Worm (Caenorhabditis elegans): ENCODE results near the gene col-165.

Gene col-165

ce11 chrX:4307559-4308005 lies 45.8 kb upstream of the col-165 start (continued):
- TF ChIP-seq alr-1 (tag; optimal IDR thresholded peaks at IDR 0.05; ENCODE audit: borderline replicate concordance) (no peak), mdl-1 (tag; optimal IDR thresholded peaks at IDR 0.05) (no peak), nhr-85 (tag) (peak; percentile 73), swsn-7 (tag; optimal IDR thresholded peaks at IDR 0.05) (peak; percentile 48), fkh-4 (tag; optimal IDR thresholded peaks at IDR 0.05; ENCODE audit: borderline replicate concordance) (no peak), hpl-2 (GFP tag; optimal IDR thresholded peaks at IDR 0.05) (no peak), ztf-11 (tag; optimal IDR thresholded peaks at IDR 0.05) (no peak), egl-27 (tag; optimal IDR thresholded peaks at IDR 0.05) (no peak), ceh-63 (GFP tag; optimal IDR thresholded peaks at IDR 0.05) (no peak), sptf-1 (tag; optimal IDR thresholded peaks at IDR 0.05) (no peak), nhr-20 (tag; optimal IDR thresholded peaks at IDR 0.05) (peak; percentile 54), unc-130 (tag; optimal IDR thresholded peaks at IDR 0.05) (peak; percentile 35), xbp-1 (tag; optimal IDR thresholded peaks at IDR 0.05) (peak; percentile 45), ceh-82 (tag; optimal IDR thresholded peaks at IDR 0.05) (peak in 2 of 3 experiments; percentile 4 to 15), tbx-2 (tag; optimal IDR thresholded peaks at IDR 0.05) (peak; percentile 41), nhr-47 (tag; optimal IDR thresholded peaks at IDR 0.05) (peak; percentile 55), egl-13 (tag; optimal IDR thresholded peaks at IDR 0.05) (peak; percentile 15), nhr-237 (tag; optimal IDR thresholded peaks at IDR 0.05) (no peak), lin-15B (tag; optimal IDR thresholded peaks at IDR 0.05) (no peak), nhr-28 (tag; optimal IDR thresholded peaks at IDR 0.05) (no peak)

ce11 chrX:4311668-4312067 lies 41.8 kb upstream of the col-165 start, which contains the start of gene C52B9.8:
Gene C52B9.8 (minus strand): TSS chrX:4311768.
- no peak for TF ChIP-seq nhr-12 (tag; optimal IDR thresholded peaks at IDR 0.05)
- TF ChIP-seq fkh-8 (tag; optimal IDR thresholded peaks at IDR 0.05), result peak; percentile 16

- TF ChIP-seq lir-3 (tag; optimal IDR thresholded peaks at IDR 0.05; ENCODE audit: poor library complexity) (no peak), nhr-71 (tag; optimal IDR thresholded peaks at IDR 0.05) (peak; percentile 2), fkh-10 (GFP tag; optimal IDR thresholded peaks at IDR 0.05) (peak; percentile 95), rnt-1 (tag; optimal IDR thresholded peaks at IDR 0.05) (no peak), lin-14 (GFP tag; optimal IDR thresholded peaks at IDR 0.05) (peak; percentile 77), ces-1 (GFP tag; optimal IDR thresholded peaks at IDR 0.05) (peak; percentile 87), unc-86 (tag; optimal IDR thresholded peaks at IDR 0.05) (no peak), aly-2 (tag; optimal IDR thresholded peaks at IDR 0.05) (no peak)
Observed at ce11 chrX:4314939-4315338, 38.5 kb upstream of the col-165 start.

- TF ChIP-seq fkh-10 (GFP tag; optimal IDR thresholded peaks at IDR 0.05) (peak; percentile 75), ceh-8 (GFP tag; optimal IDR thresholded peaks at IDR 0.05) (no peak), efl-1 (optimal IDR thresholded peaks at IDR 0.05) (no peak), efl-1 (GFP tag; optimal IDR thresholded peaks at IDR 0.05 in 1 of 2) (peak in 1 of 2 experiments; percentile 2), lin-14 (GFP tag; optimal IDR thresholded peaks at IDR 0.05) (peak; percentile 29)
Observed at ce11 chrX:4317095-4317494, 36.3 kb upstream of the col-165 start.

ce11 chrX:4320563-4320962 lies 32.9 kb upstream of the col-165 start, which contains the start of gene dop-6:
Gene dop-6 (plus strand): TSS chrX:4320863.
- TF ChIP-seq elt-3 (tag; optimal IDR thresholded peaks at IDR 0.05) (no peak), ces-1 (GFP tag; optimal IDR thresholded peaks at IDR 0.05) (no peak), Y116A8C.19 (tag; optimal IDR thresholded peaks at IDR 0.05; ENCODE audit: borderline replicate concordance) (no peak), xbp-1 (tag; optimal IDR thresholded peaks at IDR 0.05) (no peak), pqm-1 (tag; optimal IDR thresholded peaks at IDR 0.05) (no peak), lsy-2 (tag; optimal IDR thresholded peaks at IDR 0.05) (no peak), C34B4.2 (tag; optimal IDR thresholded peaks at IDR 0.05) (no peak), unc-30 (tag; optimal IDR thresholded peaks at IDR 0.05) (no peak), fkh-8 (tag; optimal IDR thresholded peaks at IDR 0.05) (no peak), ceh-82 (tag; optimal IDR thresholded peaks at IDR 0.05) (no peak), nhr-71 (tag; optimal IDR thresholded peaks at IDR 0.05) (no peak), hpl-2 (GFP tag; optimal IDR thresholded peaks at IDR 0.05) (no peak), nhr-19 (GFP tag; conservative IDR thresholded peaks at IDR 0.05) (no peak), sox-4 (tag; optimal IDR thresholded peaks at IDR 0.05) (no peak), unc-130 (tag; optimal IDR thresholded peaks at IDR 0.05) (no peak)

Data from whole organism, L1 larva.